Worm (Caenorhabditis elegans) whole organism, L1 larva: ENCODE results near the gene gpa-3.

Experiments
- C16A3.4 ChIP-seq: fragments of 150-350 bp; optimal IDR thresholded peaks from 2 replicates; lab custom pipeline; 2014; ENCODE audit warnings: missing biosample characterization, missing genetic modification characterization
- C34B4.2 ChIP-seq: sonication (generic microtip); optimal IDR thresholded peaks from 2 replicates; lab custom pipeline; 2017; ENCODE audit warnings: mild to moderate bottlenecking, missing genetic modification characterization, missing compliant biosample characterization
- F16B12.6 ChIP-seq: fragments of 150-350 bp; optimal IDR thresholded peaks from 2 replicates; lab custom pipeline; 2014; ENCODE audit warnings: missing biosample characterization, missing genetic modification characterization
- Y116A8C.19 ChIP-seq: sonication (generic microtip); optimal IDR thresholded peaks from 2 replicates; lab custom pipeline; 2016; ENCODE audit warnings: missing compliant biosample characterization, missing genetic modification characterization, borderline replicate concordance
- aha-1 ChIP-seq: fragments of 150-350 bp; optimal IDR thresholded peaks from 2 replicates; lab custom pipeline; 2014; ENCODE audit warnings: missing biosample characterization, missing genetic modification characterization
- ceh-8 ChIP-seq: fragments of 200-800 bp; sonication (Bioruptor generic); optimal IDR thresholded peaks from 2 replicates; lab custom pipeline; 2018; ENCODE audit warnings: mild to moderate bottlenecking, missing genetic modification characterization, moderate library complexity, missing compliant biosample characterization
- ceh-82 ChIP-seq, 3 experiments: fragments of 150-350 bp in 1 of 3; sonication (generic microtip) in 2 of 3; optimal IDR thresholded peaks; 2 replicates each; lab custom pipeline; 2014 to 2017; ENCODE audit warnings: missing biosample characterization in 3 of 3, missing genetic modification characterization in 3 of 3
- ceh-88 ChIP-seq: fragments of 200-800 bp; sonication (Bioruptor generic); IDR thresholded peaks from 2 replicates; pipeline ENCODE4 v1.3.6; 2022; ENCODE audit warnings: missing genetic modification characterization, missing compliant biosample characterization
- ces-1 ChIP-seq: fragments of 150-350 bp; optimal IDR thresholded peaks from 2 replicates; lab custom pipeline; 2014; ENCODE audit warnings: missing biosample characterization, missing genetic modification reagents, missing genetic modification characterization
- dsc-1 ChIP-seq: sonication (generic microtip); optimal IDR thresholded peaks from 2 replicates; lab custom pipeline; 2016; ENCODE audit warnings: mild to moderate bottlenecking, missing genetic modification characterization, missing compliant biosample characterization
- egl-13 ChIP-seq: sonication (generic microtip); optimal IDR thresholded peaks from 2 replicates; lab custom pipeline; 2016; ENCODE audit warnings: missing genotype, missing genetic modification reagents, missing genetic modification characterization, missing compliant biosample characterization
- egl-27 ChIP-seq, 2 experiments: fragments of 150-350 bp in 1 of 2; sonication (generic microtip); optimal IDR thresholded peaks; 3 replicates each; lab custom pipeline; 2017 to 2018; ENCODE audit warnings: missing biosample characterization in 2 of 2, missing genetic modification characterization in 2 of 2, missing genetic modification reagents in 2 of 2
- elt-2 ChIP-seq: sonication (generic microtip); optimal IDR thresholded peaks from 2 replicates; lab custom pipeline; 2016; ENCODE audit warnings: missing genetic modification characterization, mild to moderate bottlenecking, inconsistent platforms, missing compliant biosample characterization, missing genetic modification reagents
- ets-5 ChIP-seq: fragments of 200-800 bp; sonication (Bioruptor generic); IDR thresholded peaks from 2 replicates; pipeline ENCODE4 v1.3.6; 2022; ENCODE audit warnings: missing genetic modification characterization, missing compliant biosample characterization
- fkh-4 ChIP-seq: sonication (generic microtip); optimal IDR thresholded peaks from 2 replicates; lab custom pipeline; 2016; ENCODE audit warnings: missing compliant biosample characterization, missing genetic modification characterization, borderline replicate concordance
- fkh-8 ChIP-seq: sonication (generic microtip); optimal IDR thresholded peaks from 2 replicates; lab custom pipeline; 2016; ENCODE audit warnings: mild to moderate bottlenecking, missing genetic modification characterization, missing compliant biosample characterization
- grh-1 ChIP-seq: fragments of 200-800 bp; sonication (Bioruptor generic); IDR thresholded peaks from 2 replicates; pipeline ENCODE4 v1.3.6; 2022; ENCODE audit warnings: missing genetic modification reagents, missing genetic modification characterization, missing compliant biosample characterization
- hlh-17 ChIP-seq: fragments of 200-800 bp; sonication (Bioruptor generic); optimal IDR thresholded peaks from 2 replicates; lab custom pipeline; 2018; ENCODE audit warnings: missing genetic modification characterization, mild to moderate bottlenecking, missing compliant biosample characterization, moderate library complexity, borderline replicate concordance
- hlh-4 ChIP-seq: sonication (generic microtip); optimal IDR thresholded peaks from 2 replicates; lab custom pipeline; 2016; ENCODE audit warnings: mild to moderate bottlenecking, missing genetic modification characterization, missing compliant biosample characterization
- irx-1 ChIP-seq: sonication (generic microtip); optimal IDR thresholded peaks from 2 replicates; lab custom pipeline; 2016; ENCODE audit warnings: missing genetic modification characterization, missing compliant biosample characterization
- isw-1 ChIP-seq: fragments of 200-800 bp; sonication (Bioruptor generic); IDR thresholded peaks from 2 replicates; pipeline ENCODE4 v1.3.6; 2022; ENCODE audit warnings: missing genetic modification characterization, missing compliant biosample characterization
- jun-1 ChIP-seq: fragments of 150-350 bp; optimal IDR thresholded peaks from 2 replicates; lab custom pipeline; 2014; ENCODE audit warnings: missing biosample characterization, missing genetic modification reagents, missing genetic modification characterization
- lin-14 ChIP-seq: fragments of 200-800 bp; sonication (Bioruptor generic); optimal IDR thresholded peaks from 2 replicates; lab custom pipeline; 2018; ENCODE audit warnings: mild to moderate bottlenecking, missing genetic modification characterization, moderate library complexity, missing compliant biosample characterization
- lin-15B ChIP-seq: fragments of 150-350 bp; sonication (generic microtip); optimal IDR thresholded peaks from 3 replicates; lab custom pipeline; 2014; ENCODE audit warnings: missing biosample characterization, missing genetic modification characterization
- lin-35 ChIP-seq, 2 experiments: fragments of 150-350 bp; optimal IDR thresholded peaks; 2 replicates each; lab custom pipeline; 2014; ENCODE audit warnings: missing biosample characterization in 2 of 2, missing genetic modification characterization in 2 of 2, missing genetic modification reagents in 2 of 2
- lsy-2 ChIP-seq, 2 experiments: fragments of 150-350 bp; optimal IDR thresholded peaks; 2 replicates each; lab custom pipeline; 2014; ENCODE audit warnings: missing biosample characterization in 2 of 2, missing genetic modification characterization in 2 of 2
- mdl-1 ChIP-seq, 2 experiments: fragments of 150-350 bp; optimal IDR thresholded peaks; 2 replicates each; lab custom pipeline; 2014 to 2017; ENCODE audit warnings: missing biosample characterization in 2 of 2, missing genetic modification characterization in 2 of 2, inconsistent platforms in 1 of 2
- nhr-12 ChIP-seq: sonication (generic microtip); optimal IDR thresholded peaks from 2 replicates; lab custom pipeline; 2017; ENCODE audit warnings: missing biosample characterization, missing genetic modification characterization
- nhr-90 ChIP-seq: sonication (generic microtip); optimal IDR thresholded peaks from 2 replicates; lab custom pipeline; 2016; ENCODE audit warnings: mild to moderate bottlenecking, missing genetic modification characterization, missing compliant biosample characterization; ENCODE audit not compliant: poor library complexity
- pag-3 ChIP-seq: sonication (generic microtip); optimal IDR thresholded peaks from 2 replicates; lab custom pipeline; 2017; ENCODE audit warnings: missing genetic modification characterization, mild to moderate bottlenecking, missing compliant biosample characterization, antibody characterized with exemption, borderline replicate concordance; ENCODE audit not compliant: insufficient read depth
- pqm-1 ChIP-seq: sonication (generic microtip); optimal IDR thresholded peaks from 3 replicates; lab custom pipeline; 2017; ENCODE audit warnings: missing biosample characterization, missing genetic modification characterization
- skn-1 ChIP-seq: fragments of 150-350 bp; optimal IDR thresholded peaks from 2 replicates; lab custom pipeline; 2014; ENCODE audit warnings: missing biosample characterization, missing genetic modification characterization
- snpc-4 ChIP-seq: fragments of 150-350 bp; optimal IDR thresholded peaks from 2 replicates; lab custom pipeline; 2014; ENCODE audit warnings: missing biosample characterization, missing genetic modification characterization
- snu-23 ChIP-seq: sonication (generic microtip); optimal IDR thresholded peaks from 2 replicates; lab custom pipeline; 2016; ENCODE audit warnings: missing genetic modification characterization, missing compliant biosample characterization
- sptf-1 ChIP-seq: fragments of 150-350 bp; optimal IDR thresholded peaks from 2 replicates; lab custom pipeline; 2014; ENCODE audit warnings: missing biosample characterization, missing genetic modification characterization
- tbx-2 ChIP-seq: sonication (generic microtip); optimal IDR thresholded peaks from 2 replicates; lab custom pipeline; 2016; ENCODE audit warnings: missing genetic modification characterization, missing compliant biosample characterization
- unc-98 ChIP-seq: fragments of 200-800 bp; sonication (Bioruptor generic); IDR thresholded peaks from 2 replicates; pipeline ENCODE4 v1.3.6; 2022; ENCODE audit warnings: missing genetic modification characterization, missing compliant biosample characterization
- zag-1 ChIP-seq: fragments of 150-350 bp; optimal IDR thresholded peaks from 2 replicates; lab custom pipeline; 2014; ENCODE audit warnings: missing biosample characterization, missing genetic modification characterization
- zip-4 ChIP-seq: fragments of 200-800 bp; sonication (Bioruptor generic); optimal IDR thresholded peaks from 2 replicates; lab custom pipeline; 2018; ENCODE audit warnings: mild to moderate bottlenecking, missing genetic modification characterization, moderate library complexity, missing compliant biosample characterization
- ztf-4 ChIP-seq: fragments of 150-350 bp; optimal IDR thresholded peaks from 2 replicates; lab custom pipeline; 2014; ENCODE audit warnings: missing biosample characterization, missing genetic modification characterization

gpa-3 gene

ce11 chrV:9343629-9344624 lies 15.6 kb downstream of the gpa-3 start, which contains the start of gene tos-1 (continued):
- TF ChIP-seq jun-1 (tag; lab: Kevin White, UChicago) (peak; percentile 99), unc-98 (GFP tag; lab: Robert Waterston, UW) (peak; percentile 97), elt-2 (tag; lab: Kevin White, UChicago) (peak; percentile 98), aha-1 (peak; percentile 90), lsy-2 (tag; optimal IDR thresholded peaks at IDR 0.05; lab: Kevin White, UChicago) (peak; percentile 89 to 96), sptf-1 (tag; lab: Kevin White, UChicago) (no peak), ceh-8 (GFP tag; lab: Kevin White, UChicago) (peak; percentile 94), C34B4.2 (tag; lab: Kevin White, UChicago) (peak; percentile 90), nhr-90 (peak; percentile 99), zip-4 (GFP tag; lab: Kevin White, UChicago) (peak; percentile 98), pqm-1 (no peak), ets-5 (GFP tag; lab: Robert Waterston, UW) (0 out of 2 replicates have a peak, but pooled peaks have one; percentile 69), pag-3 (tag; lab: Kevin White, UChicago) (peak; percentile 7), snpc-4 (tag; lab: Kevin White, UChicago) (peak; percentile 73), lin-35 (GFP tag; optimal IDR thresholded peaks at IDR 0.05; lab: Kevin White, UChicago) (peak; percentile 87 to 93), mdl-1 (tag; optimal IDR thresholded peaks at IDR 0.05; lab: Kevin White, UChicago) (peak; percentile 91 to 97), nhr-12 (tag; lab: Kevin White, UChicago) (peak; percentile 71), egl-13 (peak; percentile 99), ztf-4 (tag; lab: Kevin White, UChicago) (peak; percentile 95), skn-1 (tag; lab: Kevin White, UChicago) (peak; percentile 69), grh-1 (GFP tag; lab: Robert Waterston, UW) (peak; percentile 99), ceh-82 (tag; optimal IDR thresholded peaks at IDR 0.05; lab: Kevin White, UChicago) (peak; percentile 73 to 95 (median 94)), ceh-88 (peak; percentile 99), tbx-2 (peak; percentile 99), hlh-17 (GFP tag; lab: Kevin White, UChicago) (no peak), hlh-4 (tag; lab: Kevin White, UChicago) (peak; percentile 73), ces-1 (GFP tag; lab: Kevin White, UChicago) (no peak), snu-23 (GFP tag; lab: Kevin White, UChicago) (peak; percentile 100), F16B12.6 (tag; lab: Kevin White, UChicago) (no peak), lin-14 (GFP tag; lab: Kevin White, UChicago) (peak; percentile 100), Y116A8C.19 (tag; lab: Kevin White, UChicago) (peak; percentile 44), dsc-1 (tag; lab: Kevin White, UChicago) (peak; percentile 100), lin-15B (peak; percentile 66), isw-1 (GFP tag; lab: Robert Waterston, UW) (peak; percentile 99), fkh-4 (tag; lab: Kevin White, UChicago) (peak; percentile 92), egl-27 (tag; optimal IDR thresholded peaks at IDR 0.05; lab: Kevin White, UChicago) (peak; percentile 82 to 95), fkh-8 (tag; lab: Kevin White, UChicago) (peak; percentile 100), C16A3.4 (tag; lab: Kevin White, UChicago) (peak; percentile 97), zag-1 (tag; lab: Kevin White, UChicago) (peak; percentile 86), irx-1 (tag; lab: Kevin White, UChicago) (peak; percentile 98)
- TF ChIP-seq, all 84 proteins: peak for 76
